1 fruit fly cellular context compared by ENCODE assay signal in the genomic region with DNA sequence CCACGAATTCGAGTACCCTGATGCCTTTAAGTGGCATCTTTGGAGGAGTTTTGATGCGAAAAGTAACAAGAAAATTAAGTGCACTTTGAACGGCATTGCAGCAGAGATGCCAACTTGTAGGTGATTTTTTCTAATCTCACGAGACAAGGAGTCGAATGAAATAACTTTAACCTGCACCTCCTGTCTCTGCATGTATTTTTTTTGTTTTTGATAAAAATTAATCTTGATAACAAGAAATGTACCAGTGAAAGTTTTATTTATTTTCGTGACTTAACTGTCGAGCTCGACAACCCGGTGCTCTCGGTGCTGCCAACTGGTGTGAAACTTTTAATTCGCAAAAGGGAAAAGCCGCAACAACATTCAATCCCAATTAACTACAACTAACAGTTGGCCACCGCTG.
A peak's percentile ranks its signal among the peaks of the same experiment; 100 is the strongest.
TF ChIP-seq lines count a peak whose summit lies in the region.

Gene Amacr, minus strand, starts transcription at position 182 of the 400 bp plus-strand sequence.
Gene Ns4, plus strand, starts transcription at position 317 of the 400 bp plus-strand sequence.

TF ChIP-seq in whole organism, embryonic, 481 proteins besides CTCF, POLR2A, EP300 and RAD21 (continued from another document and continues in another):
- TF ChIP-seq hb (GFP tag; IDR thresholded peaks at IDR 0.05; lab: Robert Waterston, UW; ENCODE audit: partially characterized antibody) (no peak), Fer2 (tag; optimal IDR thresholded peaks at IDR 0.05; lab: Kevin White, UChicago) (no peak), Mrtf (GFP tag; IDR thresholded peaks at IDR 0.05; lab: Robert Waterston, UW) (no peak), Vsx1 (GFP tag; optimal IDR thresholded peaks at IDR 0.05; lab: Kevin White, UChicago) (no peak), Scr (GFP tag; IDR thresholded peaks at IDR 0.05; lab: Robert Waterston, UW; ENCODE audit: partially characterized antibody) (peak; percentile 41; the same call in 1 of the 2 replicates), CG11085 (GFP tag; IDR thresholded peaks at IDR 0.05; lab: Robert Waterston, UW) (no peak), Gsc (GFP tag; IDR thresholded peaks at IDR 0.05; lab: Robert Waterston, UW) (no peak), Rx (GFP tag; IDR thresholded peaks at IDR 0.05; lab: Robert Waterston, UW) (no peak), CG10274 (GFP tag; optimal IDR thresholded peaks at IDR 0.05; lab: Kevin White, UChicago) (no peak), Lim3 (GFP tag; IDR thresholded peaks at IDR 0.05; lab: Robert Waterston, UW) (no peak), HHEX (GFP tag; optimal IDR thresholded peaks at IDR 0.05; lab: Kevin White, UChicago) (peak; percentile 3), ase (GFP tag; IDR thresholded peaks at IDR 0.05; lab: Robert Waterston, UW) (peak; percentile 33; the same call in 1 of the 3 replicates), ftz-f1 (GFP tag; optimal IDR thresholded peaks at IDR 0.05; lab: Kevin White, UChicago) (no peak), ab (GFP tag; optimal IDR thresholded peaks at IDR 0.05; lab: Kevin White, UChicago) (no peak), Tbp (GFP tag; optimal IDR thresholded peaks at IDR 0.05; lab: Kevin White, UChicago) (no peak), D19B (GFP tag; optimal IDR thresholded peaks at IDR 0.05; lab: Kevin White, UChicago) (no peak), vfl (GFP tag; optimal IDR thresholded peaks at IDR 0.05; lab: Kevin White, UChicago) (peak; percentile 55), H2.0 (GFP tag; IDR thresholded peaks at IDR 0.05; lab: Robert Waterston, UW) (peak; percentile 37; the same call in 1 of the 2 replicates), CG8924 (tag; optimal IDR thresholded peaks at IDR 0.05; lab: Kevin White, UChicago) (no peak), CG6272 (GFP tag; IDR thresholded peaks at IDR 0.05; lab: Robert Waterston, UW) (no peak), gcm2 (GFP tag; optimal IDR thresholded peaks at IDR 0.05; lab: Kevin White, UChicago) (no peak), Ravus (GFP tag; IDR thresholded peaks at IDR 0.05; lab: Robert Waterston, UW) (no peak), seq (GFP tag; IDR thresholded peaks at IDR 0.05; lab: Robert Waterston, UW) (no peak), jumu (GFP tag; optimal IDR thresholded peaks at IDR 0.05; lab: Kevin White, UChicago) (peak; percentile 66), Side (GFP tag; optimal IDR thresholded peaks at IDR 0.05; lab: Kevin White, UChicago) (peak; percentile 59), CG17802 (tag; optimal IDR thresholded peaks at IDR 0.05; lab: Kevin White, UChicago) (no peak), Dll (GFP tag; IDR thresholded peaks at IDR 0.05; lab: Robert Waterston, UW; ENCODE audit: partially characterized antibody) (no peak; the same call in 1 of the 4 replicates), Meics (GFP tag; optimal IDR thresholded peaks at IDR 0.05; lab: Kevin White, UChicago) (peak; percentile 28), Elba2 (GFP tag; optimal IDR thresholded peaks at IDR 0.05; lab: Kevin White, UChicago) (peak; percentile 47), CG17385 (GFP tag; optimal IDR thresholded peaks at IDR 0.05; lab: Kevin White, UChicago) (peak; percentile 75), CG1832 (GFP tag; optimal IDR thresholded peaks at IDR 0.05; lab: Kevin White, UChicago) (no peak), pnt (GFP tag; optimal IDR thresholded peaks at IDR 0.05; lab: Kevin White, UChicago) (peak; percentile 42), bab2 (GFP tag; optimal IDR thresholded peaks at IDR 0.05; lab: Kevin White, UChicago) (peak; percentile 57), slou (GFP tag; optimal IDR thresholded peaks at IDR 0.05; lab: Kevin White, UChicago) (no peak), knrl (GFP tag; IDR thresholded peaks at IDR 0.05; lab: Robert Waterston, UW; ENCODE audit: partially characterized antibody) (no peak; the same call in 2 of the 3 replicates), ash1 (GFP tag; optimal IDR thresholded peaks at IDR 0.05; lab: Kevin White, UChicago) (no peak), CG8359 (GFP tag; optimal IDR thresholded peaks at IDR 0.05; lab: Kevin White, UChicago; ENCODE audit: borderline replicate concordance) (no peak), hkb (optimal IDR thresholded peaks at IDR 0.05; lab: Kevin White, UChicago) (no peak), hkb (GFP tag; IDR thresholded peaks at IDR 0.05; lab: Robert Waterston, UW) (no peak), Dip2 (GFP tag; IDR thresholded peaks at IDR 0.05; lab: Robert Waterston, UW) (no peak), toy (GFP tag; IDR thresholded peaks at IDR 0.05; lab: Robert Waterston, UW) (no peak), CG16863 (GFP tag; optimal IDR thresholded peaks at IDR 0.05; lab: Kevin White, UChicago) (peak; percentile 46), salm (tag; optimal IDR thresholded peaks at IDR 0.05; lab: Kevin White, UChicago) (no peak), ttk (GFP tag; IDR thresholded peaks at IDR 0.05; lab: Robert Waterston, UW) (no peak; the same call in 1 of the 2 replicates), phol (tag; optimal IDR thresholded peaks at IDR 0.05; lab: Kevin White, UChicago) (peak; percentile 44), H15 (GFP tag; IDR thresholded peaks at IDR 0.05; lab: Robert Waterston, UW) (no peak), grau (tag; optimal IDR thresholded peaks at IDR 0.05; lab: Kevin White, UChicago) (peak; percentile 66), CG9215 (GFP tag; IDR thresholded peaks at IDR 0.05; lab: Robert Waterston, UW) (no peak), ewg (GFP tag; optimal IDR thresholded peaks at IDR 0.05; lab: Kevin White, UChicago) (peak; percentile 42), run (tag; optimal IDR thresholded peaks at IDR 0.05; lab: Kevin White, UChicago) (no peak), CG11398 (GFP tag; optimal IDR thresholded peaks at IDR 0.05; lab: Kevin White, UChicago) (no peak), CG4730 (GFP tag; IDR thresholded peaks at IDR 0.05; lab: Robert Waterston, UW) (0 out of 2 replicates have a peak, but pooled peaks have one; percentile 31), D (optimal IDR thresholded peaks at IDR 0.05; lab: Kevin White, UChicago) (no peak), D (GFP tag; optimal IDR thresholded peaks at IDR 0.05; lab: Kevin White, UChicago) (no peak), Drgx (GFP tag; IDR thresholded peaks at IDR 0.05; lab: Robert Waterston, UW) (peak; percentile 59), CG17359 (tag; optimal IDR thresholded peaks at IDR 0.05; lab: Kevin White, UChicago) (no peak), Camta (GFP tag; optimal IDR thresholded peaks at IDR 0.05; lab: Kevin White, UChicago) (peak; percentile 59), CG6175 (GFP tag; IDR thresholded peaks at IDR 0.05; lab: Robert Waterston, UW) (no peak), CG11695 (GFP tag; IDR thresholded peaks at IDR 0.05; lab: Robert Waterston, UW) (0 out of 3 replicates have a peak, but pooled peaks have one; percentile 9), dpn (GFP tag; optimal IDR thresholded peaks at IDR 0.05; lab: Kevin White, UChicago) (peak; percentile 47 to 61), CG10321 (GFP tag; IDR thresholded peaks at IDR 0.05; lab: Robert Waterston, UW) (peak; percentile 18; the same call in 1 of the 2 replicates), CG18262 (tag; optimal IDR thresholded peaks at IDR 0.05; lab: Kevin White, UChicago) (no peak), sc (optimal IDR thresholded peaks at IDR 0.05; lab: Kevin White, UChicago) (no peak), sc (GFP tag; optimal IDR thresholded peaks at IDR 0.05; lab: Kevin White, UChicago) (no peak), Ets97D (GFP tag; optimal IDR thresholded peaks at IDR 0.05; lab: Kevin White, UChicago) (peak; percentile 13), CG14965 (GFP tag; optimal IDR thresholded peaks at IDR 0.05; lab: Kevin White, UChicago; ENCODE audit: borderline replicate concordance) (no peak), wek (GFP tag; optimal IDR thresholded peaks at IDR 0.05; lab: Kevin White, UChicago) (no peak), gem (tag; optimal IDR thresholded peaks at IDR 0.05; lab: Kevin White, UChicago) (no peak), CG17568 (GFP tag; optimal IDR thresholded peaks at IDR 0.05; lab: Kevin White, UChicago) (no peak), exex (tag; optimal IDR thresholded peaks at IDR 0.05; lab: Kevin White, UChicago) (no peak), Taf1 (GFP tag; IDR thresholded peaks at IDR 0.05; lab: Robert Waterston, UW) (no peak), Hmr (GFP tag; optimal IDR thresholded peaks at IDR 0.05; lab: Kevin White, UChicago) (no peak), prd (optimal IDR thresholded peaks at IDR 0.05; lab: Kevin White, UChicago) (no peak), prd (GFP tag; IDR thresholded peaks at IDR 0.05; lab: Robert Waterston, UW) (peak; percentile 46; the same call in 1 of the 3 replicates), CG11504 (tag; optimal IDR thresholded peaks at IDR 0.05; lab: Kevin White, UChicago) (no peak), abd-A (tag; optimal IDR thresholded peaks at IDR 0.05; lab: Kevin White, UChicago) (no peak), vvl (GFP tag; IDR thresholded peaks at IDR 0.05; lab: Robert Waterston, UW) (peak; percentile 43), unpg (GFP tag; optimal IDR thresholded peaks at IDR 0.05; lab: Kevin White, UChicago) (no peak), CG15601 (tag; optimal IDR thresholded peaks at IDR 0.05; lab: Kevin White, UChicago) (no peak), chinmo (GFP tag; IDR thresholded peaks at IDR 0.05; lab: Robert Waterston, UW; ENCODE audit: partially characterized antibody) (peak; percentile 64; the same call in 1 of the 4 replicates), ac (GFP tag; optimal IDR thresholded peaks at IDR 0.05; lab: Kevin White, UChicago) (no peak), CG5245 (GFP tag; optimal IDR thresholded peaks at IDR 0.05; lab: Kevin White, UChicago) (peak; percentile 11), kni (GFP tag; optimal IDR thresholded peaks at IDR 0.05; lab: Kevin White, UChicago) (no peak), CG18619 (GFP tag; optimal IDR thresholded peaks at IDR 0.05; lab: Kevin White, UChicago) (peak; percentile 22), CG12299 (tag; optimal IDR thresholded peaks at IDR 0.05; lab: Kevin White, UChicago) (no peak), bowl (GFP tag; IDR thresholded peaks at IDR 0.05; lab: Robert Waterston, UW) (no peak), rib (GFP tag; IDR thresholded peaks at IDR 0.05; lab: Robert Waterston, UW) (peak; percentile 39; the same call in 1 of the 2 replicates), CG4282 (GFP tag; optimal IDR thresholded peaks at IDR 0.05; lab: Kevin White, UChicago) (no peak), CG33557 (GFP tag; optimal IDR thresholded peaks at IDR 0.05; lab: Kevin White, UChicago) (peak; percentile 34), crp (GFP tag; optimal IDR thresholded peaks at IDR 0.05; lab: Kevin White, UChicago) (peak in 1 of 2 experiments; percentile 15), CG11560 (tag; IDR thresholded peaks at IDR 0.05; lab: Robert Waterston, UW) (no peak), usp (GFP tag; optimal IDR thresholded peaks at IDR 0.05; lab: Kevin White, UChicago) (no peak), CG31441 (GFP tag; IDR thresholded peaks at IDR 0.05; lab: Robert Waterston, UW) (no peak), lilli (GFP tag; optimal IDR thresholded peaks at IDR 0.05; lab: Kevin White, UChicago) (peak; percentile 73), tup (GFP tag; optimal IDR thresholded peaks at IDR 0.05; lab: Kevin White, UChicago) (peak; percentile 2), CG12155 (GFP tag; optimal IDR thresholded peaks at IDR 0.05; lab: Kevin White, UChicago) (peak; percentile 52), Eip74EF (GFP tag; optimal IDR thresholded peaks at IDR 0.05; lab: Kevin White, UChicago) (no peak), shn (GFP tag; optimal IDR thresholded peaks at IDR 0.05; lab: Kevin White, UChicago) (peak; percentile 45), CG30431 (GFP tag; optimal IDR thresholded peaks at IDR 0.05; lab: Kevin White, UChicago) (peak; percentile 13), Blimp-1 (GFP tag; optimal IDR thresholded peaks at IDR 0.05; lab: Kevin White, UChicago) (no peak), CG42726 (GFP tag; IDR thresholded peaks at IDR 0.05; lab: Robert Waterston, UW; ENCODE audit: partially characterized antibody) (no peak), Myb (GFP tag; optimal IDR thresholded peaks at IDR 0.05; lab: Kevin White, UChicago) (peak; percentile 71), CG10565 (GFP tag; optimal IDR thresholded peaks at IDR 0.05; lab: Kevin White, UChicago) (no peak), gfzf (GFP tag; optimal IDR thresholded peaks at IDR 0.05; lab: Kevin White, UChicago) (peak; percentile 34), cato (GFP tag; optimal IDR thresholded peaks at IDR 0.05; lab: Kevin White, UChicago; ENCODE audit: borderline replicate concordance) (no peak), CG17361 (GFP tag; IDR thresholded peaks at IDR 0.05; lab: Robert Waterston, UW) (no peak), HLHmδ (GFP tag; optimal IDR thresholded peaks at IDR 0.05; lab: Kevin White, UChicago) (no peak), CG32532 (GFP tag; IDR thresholded peaks at IDR 0.05; lab: Robert Waterston, UW) (peak; percentile 45; the same call in 1 of the 2 replicates), pho (GFP tag; optimal IDR thresholded peaks at IDR 0.05; lab: Kevin White, UChicago) (peak; percentile 61), CG4854 (GFP tag; optimal IDR thresholded peaks at IDR 0.05; lab: Kevin White, UChicago) (peak; percentile 26), bsh (GFP tag; optimal IDR thresholded peaks at IDR 0.05; lab: Kevin White, UChicago) (peak; percentile 54 to 56), sr (GFP tag; IDR thresholded peaks at IDR 0.05; lab: Robert Waterston, UW) (no peak), Lpt (GFP tag; optimal IDR thresholded peaks at IDR 0.05; lab: Kevin White, UChicago) (no peak), eve (GFP tag; optimal IDR thresholded peaks at IDR 0.05; lab: Kevin White, UChicago) (no peak), CG7786 (GFP tag; optimal IDR thresholded peaks at IDR 0.05; lab: Kevin White, UChicago) (peak; percentile 70), grn (GFP tag; optimal IDR thresholded peaks at IDR 0.05; lab: Kevin White, UChicago) (no peak), nmo (GFP tag; optimal IDR thresholded peaks at IDR 0.05; lab: Kevin White, UChicago) (peak; percentile 71), sisA (GFP tag; IDR thresholded peaks at IDR 0.05; lab: Robert Waterston, UW) (peak; percentile 54), Bgb (GFP tag; IDR thresholded peaks at IDR 0.05; lab: Robert Waterston, UW; ENCODE audit: partially characterized antibody) (0 out of 2 replicates have a peak, but pooled peaks have one; percentile 17), CG6854 (GFP tag; optimal IDR thresholded peaks at IDR 0.05; lab: Kevin White, UChicago) (no peak), ems (GFP tag; optimal IDR thresholded peaks at IDR 0.05; lab: Kevin White, UChicago) (peak; percentile 55), CG11093 (GFP tag; IDR thresholded peaks at IDR 0.05; lab: Robert Waterston, UW) (no peak), nom (GFP tag; optimal IDR thresholded peaks at IDR 0.05; lab: Kevin White, UChicago) (peak; percentile 76), pb (GFP tag; optimal IDR thresholded peaks at IDR 0.05; lab: Kevin White, UChicago) (peak; percentile 49), tna (GFP tag; IDR thresholded peaks at IDR 0.05; lab: Robert Waterston, UW; ENCODE audit: partially characterized antibody) (no peak), MTF-1 (GFP tag; optimal IDR thresholded peaks at IDR 0.05; lab: Kevin White, UChicago; ENCODE audit: borderline replicate concordance) (no peak)
